Worm (Caenorhabditis elegans) whole organism, L2 larva: ENCODE data around the gene mrpl-35.

Experiments
- C34F6.9 ChIP-seq: fragments of 150-350 bp; optimal IDR thresholded peaks from 2 replicates; lab custom pipeline; 2014; ENCODE audit warnings: missing biosample characterization, missing genetic modification characterization
- F13H6.1 ChIP-seq: sonication (generic microtip); optimal IDR thresholded peaks from 2 replicates; lab custom pipeline; 2016; ENCODE audit warnings: missing genetic modification characterization, missing compliant biosample characterization
- Y55F3AM.14 ChIP-seq: fragments of 200-800 bp; sonication (Bioruptor generic); optimal IDR thresholded peaks from 2 replicates; lab custom pipeline; 2018; ENCODE audit warnings: mild to moderate bottlenecking, missing genetic modification characterization, missing compliant biosample characterization
- ZK546.5 ChIP-seq: sonication (generic microtip); optimal IDR thresholded peaks from 2 replicates; lab custom pipeline; 2017; ENCODE audit warnings: missing biosample characterization, missing genetic modification characterization
- alr-1 ChIP-seq: fragments of 150-350 bp; optimal IDR thresholded peaks from 2 replicates; lab custom pipeline; 2014; ENCODE audit warnings: missing biosample characterization, missing genetic modification characterization
- aly-2 ChIP-seq: fragments of 150-350 bp; optimal IDR thresholded peaks from 2 replicates; lab custom pipeline; 2014; ENCODE audit warnings: missing biosample characterization, missing genetic modification characterization
- blmp-1 ChIP-seq: sonication (generic microtip); optimal IDR thresholded peaks from 2 replicates; lab custom pipeline; 2017; ENCODE audit warnings: missing genetic modification characterization, mild to moderate bottlenecking, missing compliant biosample characterization, antibody characterized with exemption, moderate library complexity; ENCODE audit not compliant: insufficient read depth
- ceh-16 ChIP-seq: fragments of 150-350 bp; optimal IDR thresholded peaks from 2 replicates; lab custom pipeline; 2014; ENCODE audit warnings: missing biosample characterization, missing genetic modification characterization
- ceh-82 ChIP-seq: fragments of 150-350 bp; optimal IDR thresholded peaks from 2 replicates; lab custom pipeline; 2014; ENCODE audit warnings: missing biosample characterization, missing genetic modification characterization
- crh-2 ChIP-seq: sonication (generic microtip); optimal IDR thresholded peaks from 2 replicates; lab custom pipeline; 2017; ENCODE audit warnings: missing biosample characterization, missing genetic modification characterization
- dmd-4 ChIP-seq: sonication (generic microtip); optimal IDR thresholded peaks from 2 replicates; lab custom pipeline; 2017; ENCODE audit warnings: missing biosample characterization, missing genetic modification characterization
- elt-1 ChIP-seq: fragments of 150-350 bp; optimal IDR thresholded peaks from 2 replicates; lab custom pipeline; 2014; ENCODE audit warnings: missing biosample characterization, missing genetic modification characterization
- fos-1 ChIP-seq: fragments of 150-350 bp; optimal IDR thresholded peaks from 2 replicates; lab custom pipeline; 2014; ENCODE audit warnings: missing biosample characterization, missing genetic modification characterization
- gmeb-1 ChIP-seq: fragments of 150-350 bp; optimal IDR thresholded peaks from 2 replicates; lab custom pipeline; 2014; ENCODE audit warnings: missing biosample characterization, missing genetic modification characterization
- lin-11 ChIP-seq: fragments of 150-350 bp; sonication (generic microtip); optimal IDR thresholded peaks from 2 replicates; lab custom pipeline; 2014; ENCODE audit warnings: missing biosample characterization, missing genetic modification characterization, inconsistent platforms, mixed read lengths
- lin-39 ChIP-seq: fragments of 150-350 bp; optimal IDR thresholded peaks from 2 replicates; lab custom pipeline; 2014; ENCODE audit warnings: missing biosample characterization, missing genetic modification reagents, missing genetic modification characterization
- lsy-2 ChIP-seq, 2 experiments: fragments of 150-350 bp in 1 of 2; sonication (generic microtip) in 1 of 2; optimal IDR thresholded peaks; 2 replicates each; lab custom pipeline; 2014 to 2017; ENCODE audit warnings: missing biosample characterization in 2 of 2, missing genetic modification characterization in 2 of 2
- mab-5 ChIP-seq: fragments of 150-350 bp; optimal IDR thresholded peaks from 2 replicates; lab custom pipeline; 2014; ENCODE audit warnings: missing biosample characterization, missing genetic modification characterization
- mbf-1 ChIP-seq: sonication (generic microtip); optimal IDR thresholded peaks from 2 replicates; lab custom pipeline; 2017; ENCODE audit warnings: missing biosample characterization, missing genetic modification characterization
- mdl-1 ChIP-seq, 2 experiments: fragments of 150-350 bp in 1 of 2; sonication (generic microtip) in 1 of 2; optimal IDR thresholded peaks; 2 replicates each; lab custom pipeline; 2017; ENCODE audit warnings: missing biosample characterization in 2 of 2, missing genetic modification characterization in 2 of 2
- nhr-10 ChIP-seq: sonication (generic microtip); optimal IDR thresholded peaks from 2 replicates; lab custom pipeline; 2017; ENCODE audit warnings: missing biosample characterization, missing genetic modification characterization
- nhr-11 ChIP-seq: fragments of 150-350 bp; optimal IDR thresholded peaks from 2 replicates; lab custom pipeline; 2014; ENCODE audit warnings: missing biosample characterization, missing genetic modification characterization
- nhr-129 ChIP-seq: fragments of 150-350 bp; optimal IDR thresholded peaks from 2 replicates; lab custom pipeline; 2014; ENCODE audit warnings: missing biosample characterization, missing genetic modification characterization
- nhr-23 ChIP-seq: fragments of 150-350 bp; optimal IDR thresholded peaks from 2 replicates; lab custom pipeline; 2014; ENCODE audit warnings: missing biosample characterization, missing genetic modification reagents, missing genetic modification characterization
- nhr-237 ChIP-seq: fragments of 150-350 bp; optimal IDR thresholded peaks from 2 replicates; lab custom pipeline; 2014; ENCODE audit warnings: missing biosample characterization, missing genetic modification characterization
- nhr-25 ChIP-seq: fragments of 150-350 bp; sonication (generic microtip); optimal IDR thresholded peaks from 3 replicates; lab custom pipeline; 2014; ENCODE audit warnings: missing biosample characterization, missing genetic modification characterization
- nhr-6 ChIP-seq: fragments of 150-350 bp; optimal IDR thresholded peaks from 2 replicates; lab custom pipeline; 2014; ENCODE audit warnings: missing biosample characterization, missing genetic modification characterization
- nhr-77 ChIP-seq: fragments of 150-350 bp; optimal IDR thresholded peaks from 2 replicates; lab custom pipeline; 2014; ENCODE audit warnings: missing biosample characterization, missing genetic modification characterization
- peb-1 ChIP-seq: fragments of 150-350 bp; optimal IDR thresholded peaks from 2 replicates; lab custom pipeline; 2014; ENCODE audit warnings: missing biosample characterization, missing genetic modification characterization
- sem-4 ChIP-seq: fragments of 150-350 bp; optimal IDR thresholded peaks from 2 replicates; lab custom pipeline; 2014; ENCODE audit warnings: missing biosample characterization, missing genetic modification reagents, missing genetic modification characterization
- skn-1 ChIP-seq: sonication (generic microtip); optimal IDR thresholded peaks from 2 replicates; lab custom pipeline; 2017; ENCODE audit warnings: missing biosample characterization, missing genetic modification characterization
- sma-3 ChIP-seq: sonication (generic microtip); optimal IDR thresholded peaks from 2 replicates; lab custom pipeline; 2016; ENCODE audit warnings: missing genetic modification reagents, missing genetic modification characterization, missing compliant biosample characterization
- sma-9 ChIP-seq, 2 experiments: fragments of 150-350 bp in 1 of 2; sonication (generic microtip) in 1 of 2; optimal IDR thresholded peaks; 2 replicates each; lab custom pipeline; 2014 to 2016; ENCODE audit warnings: missing genetic modification characterization in 2 of 2, mild to moderate bottlenecking in 1 of 2, missing biosample characterization in 1 of 2, missing compliant biosample characterization in 1 of 2, missing genetic modification reagents in 1 of 2, moderate library complexity in 1 of 2
- unc-39 ChIP-seq: fragments of 150-350 bp; optimal IDR thresholded peaks from 2 replicates; lab custom pipeline; 2014; ENCODE audit warnings: missing biosample characterization, missing genetic modification characterization
- unc-55 ChIP-seq: fragments of 150-350 bp; sonication (generic microtip); optimal IDR thresholded peaks from 3 replicates; lab custom pipeline; 2014; ENCODE audit warnings: missing biosample characterization, missing genetic modification reagents, missing genetic modification characterization
- unc-62 ChIP-seq: fragments of 150-350 bp; optimal IDR thresholded peaks from 2 replicates; lab custom pipeline; 2014; ENCODE audit warnings: missing biosample characterization, missing genetic modification reagents, missing genetic modification characterization
- ztf-11 ChIP-seq: sonication (generic microtip); optimal IDR thresholded peaks from 2 replicates; lab custom pipeline; 2017; ENCODE audit warnings: missing biosample characterization, missing genetic modification characterization
- ztf-4 ChIP-seq: fragments of 150-350 bp; optimal IDR thresholded peaks from 2 replicates; lab custom pipeline; 2014; ENCODE audit warnings: missing biosample characterization, missing genetic modification characterization

mrpl-35 gene

DNA sequence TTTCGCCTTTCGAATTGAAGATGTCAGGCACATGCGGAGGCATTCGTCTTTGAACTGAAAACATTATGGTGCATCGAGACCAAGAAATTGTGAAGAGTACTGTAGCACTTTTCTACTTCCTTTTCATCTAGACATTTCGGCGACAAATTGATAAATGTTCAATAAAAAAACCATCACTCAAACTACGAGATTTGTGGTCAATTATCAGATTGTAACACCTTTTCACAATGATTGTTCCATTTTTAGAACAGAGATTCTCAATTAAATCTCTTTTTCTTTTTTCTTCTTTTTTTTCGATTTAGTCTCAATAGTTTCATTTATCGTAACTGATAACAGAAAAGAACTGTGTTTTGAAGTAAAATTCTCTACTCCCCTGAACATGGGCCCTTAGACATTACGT is 24.0 kb upstream of the mrpl-35 start:
- TF ChIP-seq ztf-4 (tag; lab: Kevin White, UChicago) (no peak), nhr-11 (tag; lab: Kevin White, UChicago) (no peak), blmp-1 (tag; lab: Kevin White, UChicago) (peak; percentile 55), sma-3 (peak; percentile 30)

DNA sequence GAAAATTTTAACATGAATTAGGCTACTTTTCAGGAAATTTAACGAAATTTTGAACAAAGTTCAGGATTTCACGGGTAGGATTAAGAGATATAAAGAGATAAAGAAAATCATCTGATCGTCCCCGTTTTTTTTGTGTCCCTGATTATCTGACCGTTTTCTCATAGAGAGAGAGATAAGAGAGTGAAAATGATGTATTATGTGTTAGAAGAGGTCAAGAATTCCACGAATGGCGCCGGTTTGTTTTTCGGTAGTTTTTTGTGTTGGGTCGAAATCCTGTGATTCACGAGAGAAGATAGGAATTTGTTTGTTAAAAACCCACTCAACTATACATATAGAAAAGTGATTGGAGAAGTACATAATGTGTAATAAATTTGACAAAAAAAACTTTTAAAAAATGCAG is 22.9 kb upstream of the mrpl-35 start:
- no peak for TF ChIP-seq skn-1
- TF ChIP-seq elt-1 (tag; lab: Kevin White, UChicago), result no peak
- no peak for TF ChIP-seq crh-2 (tag; lab: Kevin White, UChicago)
- no peak for TF ChIP-seq ZK546.5 (tag; lab: Kevin White, UChicago)
- TF ChIP-seq sem-4 (tag; lab: Kevin White, UChicago), result no peak

DNA sequence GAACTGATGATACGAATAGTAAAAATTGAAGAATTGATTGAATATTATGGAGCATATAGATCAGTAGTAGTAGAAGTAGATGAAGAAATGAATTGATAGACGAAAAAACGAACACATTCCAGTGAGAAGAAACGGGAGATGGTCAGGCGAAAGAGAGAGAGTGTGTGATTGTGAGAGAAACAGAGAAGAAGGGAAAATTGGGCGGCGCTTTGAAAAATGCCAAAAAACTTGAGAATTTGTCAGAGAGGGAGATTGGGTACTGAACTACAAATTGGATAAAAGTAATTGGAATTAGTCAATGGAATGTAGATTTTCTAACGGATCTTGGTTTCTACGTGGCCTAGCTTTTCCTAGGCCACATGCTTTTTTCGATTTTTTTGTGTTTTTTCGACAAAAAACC is 21.8 kb upstream of the mrpl-35 start, which contains the start of gene C34C12.7:
TSS of gene C34C12.7 (minus strand) at position 118 of the 400 bp plus-strand sequence.
- TF ChIP-seq unc-62 (GFP tag; lab: Kevin White, UChicago) (no peak), nhr-25 (tag; lab: Kevin White, UChicago) (no peak), sem-4 (tag; lab: Kevin White, UChicago) (no peak), ztf-4 (tag; lab: Kevin White, UChicago) (no peak), F13H6.1 (tag; lab: Kevin White, UChicago) (no peak), mab-5 (no peak), peb-1 (tag; lab: Kevin White, UChicago) (no peak), crh-2 (tag; lab: Kevin White, UChicago) (no peak), ZK546.5 (tag; lab: Kevin White, UChicago) (no peak), sma-9 (GFP tag; optimal IDR thresholded peaks at IDR 0.05; lab: Kevin White, UChicago) (no peak), sma-9 (tag; optimal IDR thresholded peaks at IDR 0.05; lab: Kevin White, UChicago) (no peak)

DNA sequence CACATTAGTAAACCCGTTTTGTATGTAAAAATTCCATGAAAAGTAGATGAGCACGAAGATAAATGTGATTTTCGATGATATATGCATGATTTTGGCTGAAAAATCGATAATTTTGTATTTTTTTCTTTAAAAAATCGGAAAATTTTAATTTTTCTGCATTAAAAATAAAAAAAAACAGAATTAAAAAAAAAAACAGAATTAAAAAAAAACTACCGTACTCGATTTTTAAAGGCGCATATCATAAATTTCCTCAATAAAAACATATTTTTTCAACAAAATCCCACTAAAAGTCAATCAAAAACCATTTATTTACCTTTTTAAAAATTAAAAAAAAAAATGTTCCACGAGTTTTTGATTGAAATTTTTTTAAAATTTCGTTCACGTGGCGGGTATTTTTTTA is 16.9 kb upstream of the mrpl-35 start, which contains the start of gene gly-14:
TSS of gene gly-14 (minus strand) at position 101 of the 400 bp plus-strand sequence.
- TF ChIP-seq nhr-6 (tag; lab: Kevin White, UChicago) (no peak), mbf-1 (tag; lab: Kevin White, UChicago) (no peak), crh-2 (tag; lab: Kevin White, UChicago) (no peak), unc-39 (tag; lab: Kevin White, UChicago) (no peak), ZK546.5 (tag; lab: Kevin White, UChicago) (no peak), nhr-10 (tag; lab: Kevin White, UChicago) (no peak), aly-2 (tag; lab: Kevin White, UChicago) (no peak), sma-3 (no peak), elt-1 (tag; lab: Kevin White, UChicago) (no peak), Y55F3AM.14 (GFP tag; lab: Kevin White, UChicago) (no peak), sem-4 (tag; lab: Kevin White, UChicago) (no peak), ceh-16 (tag; lab: Kevin White, UChicago) (no peak), mdl-1 (tag; optimal IDR thresholded peaks at IDR 0.05; lab: Kevin White, UChicago) (no peak), alr-1 (tag; lab: Kevin White, UChicago) (no peak)

DNA sequence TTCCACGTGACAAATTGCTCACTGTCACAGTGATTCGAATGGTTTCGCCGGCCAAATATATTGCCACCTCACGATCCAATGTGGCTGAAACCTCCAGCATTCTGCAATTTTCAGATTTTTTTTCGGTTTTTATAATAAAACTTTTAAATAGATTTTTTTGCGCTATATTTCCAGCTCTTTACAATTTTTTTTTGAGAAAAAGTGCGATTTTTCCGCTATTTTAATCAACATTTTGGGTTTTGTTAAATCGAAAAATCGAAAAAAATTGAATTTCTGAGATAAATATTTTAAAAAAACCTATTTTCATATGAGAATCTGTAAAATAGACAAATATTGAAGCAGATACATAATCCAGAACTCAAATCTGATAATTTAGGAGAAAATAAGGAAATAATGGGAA is 11.1 kb upstream of the mrpl-35 start, which contains the start of gene M01F1.9:
TSS of gene M01F1.9 (minus strand) at position 101 of the 400 bp plus-strand sequence.
- TF ChIP-seq blmp-1 (tag; lab: Kevin White, UChicago) (no peak), nhr-237 (no peak), nhr-77 (tag; lab: Kevin White, UChicago) (no peak), nhr-11 (tag; lab: Kevin White, UChicago) (no peak), mbf-1 (tag; lab: Kevin White, UChicago) (no peak), F13H6.1 (tag; lab: Kevin White, UChicago) (no peak), dmd-4 (tag; lab: Kevin White, UChicago) (no peak), ceh-82 (tag; lab: Kevin White, UChicago) (no peak), unc-62 (GFP tag; lab: Kevin White, UChicago) (no peak), lin-11 (tag; lab: Kevin White, UChicago) (no peak), sma-9 (GFP tag; optimal IDR thresholded peaks at IDR 0.05; lab: Kevin White, UChicago) (no peak), sma-9 (tag; optimal IDR thresholded peaks at IDR 0.05; lab: Kevin White, UChicago) (no peak), mdl-1 (tag; optimal IDR thresholded peaks at IDR 0.05; lab: Kevin White, UChicago) (no peak)

DNA sequence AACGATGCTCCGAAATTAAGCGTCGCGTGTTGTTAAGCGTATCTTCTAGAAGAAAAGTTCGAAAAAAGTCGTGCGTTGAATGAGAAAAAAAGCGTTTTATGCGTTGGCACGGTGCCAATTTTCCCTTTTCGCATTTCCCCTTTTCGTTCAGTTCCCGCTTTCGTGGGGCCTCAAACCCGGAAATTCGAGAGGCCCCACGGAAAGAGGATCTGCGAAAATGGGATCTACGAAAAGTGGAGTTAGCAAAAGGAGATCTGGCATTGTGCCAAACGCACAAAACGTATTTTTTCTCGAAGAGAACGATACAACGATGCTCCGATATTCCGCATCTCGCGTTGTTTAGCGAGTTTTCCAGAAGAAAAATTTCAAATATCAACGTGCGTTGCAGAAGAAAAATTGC is 10.2 kb upstream of the mrpl-35 start:
- TF ChIP-seq nhr-129, result no peak
- TF ChIP-seq nhr-77 (tag; lab: Kevin White, UChicago), result no peak
- TF ChIP-seq Y55F3AM.14 (GFP tag; lab: Kevin White, UChicago), result no peak
- no peak for TF ChIP-seq ZK546.5 (tag; lab: Kevin White, UChicago)
- TF ChIP-seq lin-39 (tag; lab: Kevin White, UChicago), result no peak
- peak; percentile 57 for TF ChIP-seq unc-55
- peak; percentile 5 for TF ChIP-seq sma-3
- TF ChIP-seq gmeb-1 (tag; lab: Kevin White, UChicago), result no peak
- TF ChIP-seq lsy-2 (tag; optimal IDR thresholded peaks at IDR 0.05; lab: Kevin White, UChicago), result no peak
- TF ChIP-seq crh-2 (tag; lab: Kevin White, UChicago), result no peak
- TF ChIP-seq nhr-23 (tag; lab: Kevin White, UChicago), result no peak
- no peak for TF ChIP-seq C34F6.9
- TF ChIP-seq nhr-6 (tag; lab: Kevin White, UChicago), result no peak
- peak; percentile 16 for TF ChIP-seq F13H6.1 (tag; lab: Kevin White, UChicago)
- TF ChIP-seq fos-1 (tag; lab: Kevin White, UChicago), result no peak
- TF ChIP-seq ztf-11 (tag; lab: Kevin White, UChicago), result no peak
- no peak for TF ChIP-seq aly-2 (tag; lab: Kevin White, UChicago)
